Worm (Caenorhabditis elegans) whole organism, L4/young adult: ENCODE results near the gene F22B3.7.

Source experiments
- W03F9.2 ChIP-seq: fragments of 150-350 bp; optimal IDR thresholded peaks from 2 replicates; lab custom pipeline; 2014; ENCODE audit warnings: missing biosample characterization, missing genetic modification characterization
- dao-5 ChIP-seq: sonication (generic microtip); optimal IDR thresholded peaks from 2 replicates; lab custom pipeline; 2016; ENCODE audit warnings: missing genotype, missing genetic modification characterization, moderate library complexity, missing compliant biosample characterization
- him-1 ChIP-seq: sonication (generic microtip); optimal IDR thresholded peaks from 2 replicates; lab custom pipeline; 2016; ENCODE audit warnings: missing genotype, missing genetic modification reagents, missing genetic modification characterization, missing compliant biosample characterization

DNA sequence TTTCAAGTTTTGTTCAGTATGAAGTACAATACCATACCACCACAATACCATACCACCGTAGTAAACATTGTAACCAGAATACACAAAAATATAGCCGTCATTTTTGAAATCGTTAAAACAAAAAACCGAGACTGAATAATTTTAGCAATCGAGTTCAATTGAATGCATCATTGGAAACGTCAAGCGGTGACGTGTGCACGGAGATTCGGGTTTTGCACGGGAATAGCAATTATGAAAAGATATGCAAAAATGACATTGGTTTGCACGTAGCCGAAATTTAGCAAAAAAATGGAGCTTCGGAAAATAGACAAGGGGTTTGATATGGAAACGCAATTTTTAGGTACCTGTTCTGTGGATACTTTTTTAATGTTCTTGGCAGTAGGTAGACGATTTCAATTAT lies 6.7 kb downstream of the F22B3.7 start, which contains the start of gene F22B3.10:
- no peak for TF ChIP-seq him-1 (tag; lab: Kevin White, UChicago)
- TF ChIP-seq W03F9.2 = no peak
- TF ChIP-seq dao-5 (tag; lab: Kevin White, UChicago) = no peak
